Worm (Caenorhabditis elegans) whole organism, L4 larva: ENCODE measurements around the gene lrch-1.

Experiments
- F44E2.7 ChIP-seq: fragments of 200-800 bp; sonication (Bioruptor generic); IDR thresholded peaks from 2 replicates; pipeline ENCODE4 v2.1.2; 2022; ENCODE audit warnings: missing genetic modification characterization, missing compliant biosample characterization
- R02D3.7 ChIP-seq: fragments of 150-350 bp; sonication (generic microtip); optimal IDR thresholded peaks from 3 replicates; lab custom pipeline; 2014; ENCODE audit warnings: missing biosample characterization, missing genetic modification characterization
- Y5F2A.4 ChIP-seq: fragments of 200-800 bp; sonication (Bioruptor generic); optimal IDR thresholded peaks from 2 replicates; lab custom pipeline; 2018; ENCODE audit warnings: mild to moderate bottlenecking, missing genetic modification characterization, missing compliant biosample characterization
- aha-1 ChIP-seq: fragments of 150-350 bp; peaks from one replicate; lab custom pipeline; 2014; ENCODE audit warnings: missing biosample characterization, missing genetic modification characterization
- aly-2 ChIP-seq: sonication (generic microtip); optimal IDR thresholded peaks from 2 replicates; lab custom pipeline; 2018; ENCODE audit warnings: missing biosample characterization, missing genetic modification characterization
- ctbp-1 ChIP-seq: fragments of 200-800 bp; sonication (Bioruptor generic); IDR thresholded peaks from 2 replicates; pipeline ENCODE4 v1.3.6; 2022; ENCODE audit warnings: missing genetic modification reagents, missing genetic modification characterization, missing compliant biosample characterization
- daf-16 ChIP-seq, 3 experiments: sonication (generic microtip); optimal IDR thresholded peaks; 2 replicates each; lab custom pipeline; 2016 to 2017; ENCODE audit warnings: missing genetic modification characterization in 3 of 3, missing genetic modification reagents in 3 of 3, mild to moderate bottlenecking in 2 of 3, missing compliant biosample characterization in 2 of 3, missing biosample characterization in 1 of 3, moderate library complexity in 1 of 3
- dmd-6 ChIP-seq: fragments of 200-800 bp; sonication (Bioruptor generic); IDR thresholded peaks from 2 replicates; pipeline ENCODE4 v1.3.6; 2022; ENCODE audit warnings: missing genetic modification reagents, missing genetic modification characterization, missing compliant biosample characterization
- lin-15B ChIP-seq: fragments of 150-350 bp; sonication (generic microtip); optimal IDR thresholded peaks from 3 replicates; lab custom pipeline; 2014; ENCODE audit warnings: missing biosample characterization, missing genetic modification characterization
- mxl-2 ChIP-seq: fragments of 200-800 bp; sonication (Bioruptor generic); conservative IDR thresholded peaks from 2 replicates; pipeline ENCODE4 v1.3.6; 2022; ENCODE audit warnings: missing genetic modification reagents, missing genetic modification characterization, missing compliant biosample characterization
- nhr-25 ChIP-seq: sonication (generic microtip); optimal IDR thresholded peaks from 2 replicates; lab custom pipeline; 2017; ENCODE audit warnings: missing genetic modification characterization, mild to moderate bottlenecking, missing compliant biosample characterization, antibody characterized with exemption, moderate library complexity, borderline replicate concordance; ENCODE audit not compliant: insufficient read depth
- set-16 ChIP-seq: fragments of 200-800 bp; sonication (Bioruptor generic); IDR thresholded peaks from 2 replicates; pipeline ENCODE4 v1.3.6; 2022; ENCODE audit warnings: missing genetic modification reagents, missing genetic modification characterization, missing compliant biosample characterization
- unc-62 ChIP-seq, 3 experiments: fragments of 150-350 bp in 1 of 3; sonication (generic microtip); optimal IDR thresholded peaks in 2 of 3; peaks in 1 of 3; 1 replicate in 1 of 3; 2 replicates in 2 of 3; lab custom pipeline; 2014 to 2017; ENCODE audit warnings: missing biosample characterization in 3 of 3, missing genetic modification characterization in 3 of 3, missing genetic modification reagents in 3 of 3, missing genotype in 1 of 3
- ztf-11 ChIP-seq: fragments of 150-350 bp; optimal IDR thresholded peaks from 2 replicates; lab custom pipeline; 2014; ENCODE audit warnings: missing biosample characterization, missing genetic modification characterization

The lrch-1 gene

ce11 chrX:6167376-6167775 lies 49.1 kb downstream of the lrch-1 start:
- TF ChIP-seq lin-15B (tag; lab: Kevin White, UChicago) (no peak), unc-62 (GFP tag; optimal IDR thresholded peaks at IDR 0.05 in 1 of 2; lab: Kevin White, UChicago) (peak in 1 of 2 experiments; percentile 89), unc-62 (tag; optimal IDR thresholded peaks at IDR 0.05; lab: Kevin White, UChicago) (no peak), ztf-11 (no peak), dmd-6 (GFP tag; lab: Robert Waterston, UW) (peak; percentile 37), R02D3.7 (no peak), Y5F2A.4 (no peak), daf-16 (GFP tag; optimal IDR thresholded peaks at IDR 0.05; lab: Kevin White, UChicago) (no peak), daf-16 (tag; optimal IDR thresholded peaks at IDR 0.05; lab: Kevin White, UChicago) (peak; percentile 17)
- TF ChIP-seq, all 104 proteins: peak for 3

- TF ChIP-seq aly-2 (tag; lab: Kevin White, UChicago) (no peak), set-16 (peak; percentile 71), mxl-2 (GFP tag; lab: Robert Waterston, UW) (0 out of 2 replicates have a peak, but pooled peaks have one; percentile 24), F44E2.7 (GFP tag; lab: Robert Waterston, UW) (no peak)
Measured at ce11 chrX:6162037-6162436, 54.4 kb downstream of the lrch-1 start.

ce11 chrX:6160427-6160826 lies 56.0 kb downstream of the lrch-1 start, which contains the start of gene odd-2:
Gene odd-2 (minus strand): TSS chrX:6160527.
- TF ChIP-seq ctbp-1 (GFP tag; lab: Robert Waterston, UW) (no peak), nhr-25 (tag; lab: Kevin White, UChicago) (no peak), aha-1 (peak; percentile 66)

ce11 chrX:6159562-6159961 lies 56.9 kb downstream of the lrch-1 start:
- TF ChIP-seq unc-62 (GFP tag; optimal IDR thresholded peaks at IDR 0.05 in 1 of 2; lab: Kevin White, UChicago) (peak in 1 of 2 experiments; percentile 91), unc-62 (tag; optimal IDR thresholded peaks at IDR 0.05; lab: Kevin White, UChicago) (no peak), Y5F2A.4 (no peak), nhr-25 (tag; lab: Kevin White, UChicago) (no peak)
